Fruit fly (Drosophila melanogaster): ENCODE results near the gene CG31546.

CG31546 gene

DNA sequence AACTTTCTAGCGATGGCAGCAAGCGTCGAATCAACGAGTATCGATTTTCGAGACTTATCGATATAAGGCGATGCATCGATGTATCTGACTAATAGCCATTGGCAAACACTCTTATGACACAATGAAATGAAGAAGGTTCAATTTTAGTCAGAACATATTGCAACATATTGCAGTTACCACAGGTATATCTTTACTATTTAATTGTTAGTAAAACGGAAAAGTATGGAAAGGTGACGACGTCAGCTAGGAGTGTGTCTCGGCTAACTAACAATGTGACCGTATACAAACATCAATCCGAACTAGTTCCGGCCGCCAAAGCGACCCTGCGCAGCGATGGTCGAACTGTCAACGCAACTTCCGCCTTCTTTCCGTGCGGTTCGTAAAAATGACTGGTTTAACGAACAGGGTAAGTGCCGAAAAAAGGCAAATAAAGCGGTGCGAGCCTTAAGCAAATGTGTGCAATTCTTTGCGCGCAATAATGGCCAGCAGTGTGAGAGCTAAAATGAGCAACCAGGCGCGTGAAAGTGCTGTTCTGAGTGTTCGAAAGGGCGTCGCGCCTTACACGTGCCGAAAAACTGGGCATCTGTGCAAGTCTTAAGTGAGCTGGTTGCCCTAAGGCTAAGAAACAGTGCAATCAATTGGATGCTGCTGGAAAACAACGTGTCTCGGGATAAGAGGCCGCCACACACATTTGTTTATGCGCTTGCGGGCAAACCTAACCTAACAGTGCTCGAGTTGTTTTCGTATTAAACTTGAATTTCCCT is 11.1 kb downstream of the CG31546 start, which contains the start of the genes Dph4, Spec2 and RpL13A (continued):
- peak; percentile 77 for TF ChIP-seq CG1602 (GFP tag; optimal IDR thresholded peaks at IDR 0.05)
- no peak for TF ChIP-seq CG14014 (GFP tag; IDR thresholded peaks at IDR 0.05)
- TF ChIP-seq CG4328 (GFP tag; optimal IDR thresholded peaks at IDR 0.05), result peak; percentile 97
- no peak for TF ChIP-seq Gug (GFP tag; IDR thresholded peaks at IDR 0.05)
- TF ChIP-seq CG33557 (GFP tag; optimal IDR thresholded peaks at IDR 0.05), result peak; percentile 91
- TF ChIP-seq CG9797 (GFP tag; optimal IDR thresholded peaks at IDR 0.05), result peak; percentile 98
- peak; percentile 81 to 93 for TF ChIP-seq dpn (GFP tag; optimal IDR thresholded peaks at IDR 0.05)
- no peak for TF ChIP-seq dan (GFP tag; IDR thresholded peaks at IDR 0.05)
- no peak for TF ChIP-seq usp (GFP tag; optimal IDR thresholded peaks at IDR 0.05)
- peak; percentile 74 for TF ChIP-seq CG6654 (GFP tag; optimal IDR thresholded peaks at IDR 0.05)
- peak; percentile 62 for TF ChIP-seq exex (tag; optimal IDR thresholded peaks at IDR 0.05)
- TF ChIP-seq tgo (GFP tag; IDR thresholded peaks at IDR 0.05), result no peak
- TF ChIP-seq sug (tag; optimal IDR thresholded peaks at IDR 0.05), result peak; percentile 91
- peak; percentile 88 for TF ChIP-seq Bdp1 (GFP tag; optimal IDR thresholded peaks at IDR 0.05)
- no peak for TF ChIP-seq Opbp (GFP tag; IDR thresholded peaks at IDR 0.05; ENCODE audit: partially characterized antibody)
- TF ChIP-seq Mes4 (GFP tag; optimal IDR thresholded peaks at IDR 0.05), result peak; percentile 98
- TF ChIP-seq chm (GFP tag; IDR thresholded peaks at IDR 0.05), result no peak
- TF ChIP-seq CG2889 (GFP tag; IDR thresholded peaks at IDR 0.05), result no peak
- TF ChIP-seq CG13624 (GFP tag; optimal IDR thresholded peaks at IDR 0.05), result peak; percentile 95
- peak; percentile 98 for TF ChIP-seq pzg (GFP tag; optimal IDR thresholded peaks at IDR 0.05)
- peak; percentile 91 for TF ChIP-seq CG12391 (tag; optimal IDR thresholded peaks at IDR 0.05)
- TF ChIP-seq CG15269 (tag; optimal IDR thresholded peaks at IDR 0.05), result peak; percentile 82
- TF ChIP-seq CG10267 (tag; optimal IDR thresholded peaks at IDR 0.05), result peak; percentile 90
- peak; percentile 72 for TF ChIP-seq CG13424 (tag; optimal IDR thresholded peaks at IDR 0.05)
- TF ChIP-seq HLH54F (GFP tag; optimal IDR thresholded peaks at IDR 0.05), result peak; percentile 84
- no peak for TF ChIP-seq CG11456 (GFP tag; IDR thresholded peaks at IDR 0.05)
- TF ChIP-seq CG32772 (GFP tag; IDR thresholded peaks at IDR 0.05), result no peak
- TF ChIP-seq CG1233 (GFP tag; optimal IDR thresholded peaks at IDR 0.05), result peak; percentile 96
- peak; percentile 98 for TF ChIP-seq CG12659 (GFP tag; optimal IDR thresholded peaks at IDR 0.05)
- peak; percentile 95 for TF ChIP-seq CG6854 (GFP tag; optimal IDR thresholded peaks at IDR 0.05)
- TF ChIP-seq pan (optimal IDR thresholded peaks at IDR 0.05), result no peak
- no peak for TF ChIP-seq pan (GFP tag; optimal IDR thresholded peaks at IDR 0.05 in 1 of 2, IDR thresholded peaks at IDR 0.05 in 1 of 2)
- peak; percentile 81 for TF ChIP-seq psq (GFP tag; optimal IDR thresholded peaks at IDR 0.05)
- TF ChIP-seq ham (GFP tag; IDR thresholded peaks at IDR 0.05), result no peak
- TF ChIP-seq CG13894 (tag; optimal IDR thresholded peaks at IDR 0.05), result peak; percentile 82
- no peak for TF ChIP-seq CkIIα-i1 (GFP tag; IDR thresholded peaks at IDR 0.05)
- TF ChIP-seq HmgD (GFP tag; optimal IDR thresholded peaks at IDR 0.05), result peak; percentile 86
- TF ChIP-seq sens (GFP tag), result peak; percentile 98
- TF ChIP-seq CG17385 (GFP tag; optimal IDR thresholded peaks at IDR 0.05), result peak; percentile 91
- peak; percentile 74 for TF ChIP-seq tup (GFP tag; optimal IDR thresholded peaks at IDR 0.05)
- no peak for TF ChIP-seq nerfin-2 (GFP tag; IDR thresholded peaks at IDR 0.05; ENCODE audit: partially characterized antibody)
- TF ChIP-seq CG11093 (GFP tag; IDR thresholded peaks at IDR 0.05), result peak; percentile 43; the same call in 1 of the 3 replicates
- TF ChIP-seq D19B (GFP tag; optimal IDR thresholded peaks at IDR 0.05), result peak; percentile 86
- TF ChIP-seq CG16813 (GFP tag; IDR thresholded peaks at IDR 0.05; ENCODE audit: partially characterized antibody), result no peak
- TF ChIP-seq CG10979 (tag; optimal IDR thresholded peaks at IDR 0.05), result peak; percentile 79
- TF ChIP-seq CG31388 (GFP tag; optimal IDR thresholded peaks at IDR 0.05), result no peak
- TF ChIP-seq CG2712 (tag; optimal IDR thresholded peaks at IDR 0.05), result peak; percentile 90
- TF ChIP-seq trem (tag; optimal IDR thresholded peaks at IDR 0.05), result peak; percentile 94
- peak; percentile 86 for TF ChIP-seq nmo (GFP tag; optimal IDR thresholded peaks at IDR 0.05)
